Worm (Caenorhabditis elegans): ENCODE measurements around the gene F55A11.7.

DNA sequence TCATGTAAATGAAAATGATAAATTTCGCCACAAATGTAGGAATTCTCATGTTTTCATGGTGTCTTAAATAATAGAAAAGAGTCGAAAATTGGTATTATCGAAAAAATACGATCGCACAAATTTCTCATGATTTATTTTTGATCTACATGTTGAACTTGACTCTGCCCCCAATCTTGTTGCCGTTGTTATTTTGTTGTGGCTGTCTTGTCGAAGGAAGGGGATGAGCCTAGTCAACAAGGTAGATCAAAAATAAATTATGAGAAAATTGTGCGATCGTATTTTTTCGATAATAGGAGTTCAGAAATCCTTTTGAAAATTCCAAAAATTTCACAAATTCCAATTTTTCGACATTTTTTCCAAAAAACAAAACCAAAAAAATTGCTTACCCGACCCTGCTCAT is 28.3 kb upstream of the F55A11.7 start:
- no peak for TF ChIP-seq peb-1 (tag; optimal IDR thresholded peaks at IDR 0.05)
- TF ChIP-seq nhr-25 (tag; optimal IDR thresholded peaks at IDR 0.05) = no peak
- TF ChIP-seq blmp-1 (tag; optimal IDR thresholded peaks at IDR 0.05; ENCODE audit: insufficient read depth) = no peak
- no peak for TF ChIP-seq sem-4 (tag; optimal IDR thresholded peaks at IDR 0.05)
- TF ChIP-seq snpc-4 (tag; optimal IDR thresholded peaks at IDR 0.05) = no peak
- no peak for TF ChIP-seq lsy-2 (tag; optimal IDR thresholded peaks at IDR 0.05)
- no peak for TF ChIP-seq ZK546.5 (tag; optimal IDR thresholded peaks at IDR 0.05)
- TF ChIP-seq sma-9 (GFP tag; optimal IDR thresholded peaks at IDR 0.05) = no peak
- no peak for TF ChIP-seq sma-9 (tag; optimal IDR thresholded peaks at IDR 0.05)
- TF ChIP-seq ztf-4 (tag; optimal IDR thresholded peaks at IDR 0.05) = no peak
- TF ChIP-seq nhr-23 (tag; optimal IDR thresholded peaks at IDR 0.05) = no peak

Data from whole organism, L2 larva.